Fruit fly (Drosophila melanogaster) whole organism, prepupa: ENCODE results near the gene phu.

Experiments used
- Blimp-1 ChIP-seq: fragments of 200-800 bp; sonication (Bioruptor generic); optimal IDR thresholded peaks from 3 replicates; lab custom pipeline; 2017; ENCODE audit warnings: missing biosample characterization, missing genetic modification characterization, mild to moderate bottlenecking, moderate library complexity, missing genetic modification reagents
- CG10631 ChIP-seq: fragments of 200-800 bp; sonication (Bioruptor generic); optimal IDR thresholded peaks from 2 replicates; lab custom pipeline; 2016; ENCODE audit warnings: missing biosample characterization, missing genetic modification characterization
- CG11762 ChIP-seq: fragments of 200-800 bp; sonication (Bioruptor generic); optimal IDR thresholded peaks from 3 replicates; lab custom pipeline; 2016; ENCODE audit warnings: missing biosample characterization, missing genetic modification characterization; ENCODE audit not compliant: insufficient read depth
- CG11902 ChIP-seq: fragments of 200-800 bp; sonication (Bioruptor generic); optimal IDR thresholded peaks from 3 replicates; lab custom pipeline; 2016; ENCODE audit warnings: missing biosample characterization, missing genetic modification characterization
- CG15336 ChIP-seq: fragments of 200-800 bp; sonication (Bioruptor generic); IDR thresholded peaks from 2 replicates; pipeline ENCODE4 v1.3.6; 2022; ENCODE audit warnings: missing biosample characterization, missing genetic modification characterization
- CG31627 ChIP-seq: fragments of 200-800 bp; sonication (Bioruptor generic); optimal IDR thresholded peaks from 3 replicates; lab custom pipeline; 2016; ENCODE audit warnings: missing biosample characterization, missing genetic modification characterization
- CG32006 ChIP-seq: fragments of 200-800 bp; sonication (Bioruptor generic); optimal IDR thresholded peaks from 3 replicates; lab custom pipeline; 2017; ENCODE audit warnings: missing biosample characterization, mild to moderate bottlenecking, missing genetic modification characterization
- CG6163 ChIP-seq: fragments of 200-800 bp; sonication (Bioruptor generic); IDR thresholded peaks from 3 replicates; pipeline ENCODE4 v1.3.6; 2022; ENCODE audit warnings: missing biosample characterization, missing genetic modification characterization
- CG6792 ChIP-seq: fragments of 200-800 bp; sonication (Bioruptor generic); optimal IDR thresholded peaks from 3 replicates; lab custom pipeline; 2016; ENCODE audit warnings: missing biosample characterization, missing genetic modification characterization
- CG6808 ChIP-seq: fragments of 200-800 bp; sonication (Bioruptor generic); optimal IDR thresholded peaks from 3 replicates; lab custom pipeline; 2017; ENCODE audit warnings: missing biosample characterization, missing genetic modification characterization, mild to moderate bottlenecking, moderate library complexity, missing genetic modification reagents
- CG8119 ChIP-seq: fragments of 200-800 bp; sonication (Bioruptor generic); IDR thresholded peaks from 3 replicates; pipeline ENCODE4 v1.3.6; 2022; ENCODE audit warnings: missing biosample characterization, missing genetic modification characterization
- CG9139 ChIP-seq: fragments of 200-800 bp; sonication (Bioruptor generic); optimal IDR thresholded peaks from 3 replicates; lab custom pipeline; 2017; ENCODE audit warnings: missing biosample characterization, mild to moderate bottlenecking, missing genetic modification characterization
- Eip75B ChIP-seq: fragments of 200-800 bp; sonication (Bioruptor generic); optimal IDR thresholded peaks from 3 replicates; lab custom pipeline; 2016; ENCODE audit warnings: missing biosample characterization, missing genetic modification characterization
- Eip78C ChIP-seq: fragments of 200-800 bp; sonication (Bioruptor generic); peaks from one replicate; lab custom pipeline; 2016; ENCODE audit warnings: missing biosample characterization, missing genetic modification characterization
- Eip93F ChIP-seq: fragments of 200-800 bp; sonication (Bioruptor generic); optimal IDR thresholded peaks from 2 replicates; lab custom pipeline; 2016; ENCODE audit warnings: missing biosample characterization, mild to moderate bottlenecking, missing genetic modification characterization
- Ets96B ChIP-seq: fragments of 200-800 bp; optimal IDR thresholded peaks from 2 replicates; lab custom pipeline; 2019; ENCODE audit warnings: missing biosample characterization, mild to moderate bottlenecking, missing genetic modification characterization, moderate library complexity
- Gug ChIP-seq: fragments of 200-800 bp; sonication (Bioruptor generic); IDR thresholded peaks from 2 replicates; pipeline ENCODE4 v1.3.6; 2022; ENCODE audit warnings: missing biosample characterization, missing genetic modification characterization
- Hr39 ChIP-seq: fragments of 200-800 bp; sonication (Bioruptor generic); optimal IDR thresholded peaks from 2 replicates; lab custom pipeline; 2016; ENCODE audit warnings: missing biosample characterization, missing genetic modification characterization
- Smox ChIP-seq: fragments of 200-800 bp; sonication (Bioruptor generic); optimal IDR thresholded peaks from 3 replicates; lab custom pipeline; 2016; ENCODE audit warnings: missing biosample characterization, missing genetic modification characterization
- Sox102F ChIP-seq: fragments of 200-800 bp; sonication (Bioruptor generic); optimal IDR thresholded peaks from 2 replicates; lab custom pipeline; 2016; ENCODE audit warnings: missing biosample characterization, mild to moderate bottlenecking, missing genetic modification characterization
- Sox14 ChIP-seq: fragments of 200-800 bp; sonication (Bioruptor generic); optimal IDR thresholded peaks from 3 replicates; lab custom pipeline; 2016; ENCODE audit warnings: missing biosample characterization, missing genetic modification characterization
- Sox15 ChIP-seq: fragments of 200-800 bp; sonication (Bioruptor generic); optimal IDR thresholded peaks from 3 replicates; lab custom pipeline; 2016; ENCODE audit warnings: missing biosample characterization, missing genetic modification characterization
- achi ChIP-seq: fragments of 200-800 bp; sonication (Bioruptor generic); optimal IDR thresholded peaks from 3 replicates; lab custom pipeline; 2016; ENCODE audit warnings: missing biosample characterization, missing genetic modification characterization
- acj6 ChIP-seq: fragments of 200-800 bp; sonication (Bioruptor generic); optimal IDR thresholded peaks from 3 replicates; lab custom pipeline; 2016; ENCODE audit warnings: missing biosample characterization, missing genetic modification characterization
- dac ChIP-seq: fragments of 200-800 bp; sonication (Bioruptor generic); optimal IDR thresholded peaks from 2 replicates; lab custom pipeline; 2017; ENCODE audit warnings: missing biosample characterization, mild to moderate bottlenecking, missing genetic modification characterization
- dsx ChIP-seq: fragments of 200-800 bp; optimal IDR thresholded peaks from 3 replicates; lab custom pipeline; 2019; ENCODE audit warnings: missing biosample characterization, mild to moderate bottlenecking, missing genetic modification characterization, moderate library complexity; ENCODE audit not compliant: poor library complexity, severe bottlenecking
- fd59A ChIP-seq: fragments of 200-800 bp; sonication (Bioruptor generic); optimal IDR thresholded peaks from 2 replicates; lab custom pipeline; 2017; ENCODE audit warnings: missing biosample characterization, mild to moderate bottlenecking, missing genetic modification characterization, missing genetic modification reagents
- fd85E ChIP-seq: fragments of 200-800 bp; sonication (Bioruptor generic); optimal IDR thresholded peaks from 3 replicates; lab custom pipeline; 2016; ENCODE audit warnings: missing biosample characterization, missing genetic modification characterization
- lz ChIP-seq: fragments of 200-800 bp; sonication (Bioruptor generic); optimal IDR thresholded peaks from 3 replicates; lab custom pipeline; 2016; ENCODE audit warnings: missing biosample characterization, missing genetic modification characterization
- net ChIP-seq: fragments of 200-800 bp; sonication (Bioruptor generic); optimal IDR thresholded peaks from 3 replicates; lab custom pipeline; 2016; ENCODE audit warnings: missing biosample characterization, missing genetic modification characterization
- salr ChIP-seq, 2 experiments: fragments of 200-800 bp; sonication (Bioruptor generic); optimal IDR thresholded peaks; 3 replicates each; lab custom pipeline; 2016 to 2018; ENCODE audit warnings: missing biosample characterization in 2 of 2, missing genetic modification characterization in 2 of 2, mild to moderate bottlenecking in 1 of 2
- spab ChIP-seq: fragments of 200-800 bp; sonication (Bioruptor generic); optimal IDR thresholded peaks from 2 replicates; lab custom pipeline; 2017; ENCODE audit warnings: missing biosample characterization, mild to moderate bottlenecking, missing genetic modification characterization, missing genetic modification reagents
- ss ChIP-seq, 2 experiments: fragments of 200-800 bp; sonication (Bioruptor generic); optimal IDR thresholded peaks; 2 replicates in 1 of 2; 3 replicates in 1 of 2; lab custom pipeline; 2017 to 2018; ENCODE audit warnings: mild to moderate bottlenecking in 2 of 2, missing biosample characterization in 2 of 2, missing genetic modification characterization in 2 of 2, moderate library complexity in 1 of 2
- svp ChIP-seq: fragments of 200-800 bp; sonication (Bioruptor generic); peaks from one replicate; lab custom pipeline; 2016; ENCODE audit warnings: missing biosample characterization, missing genetic modification characterization
- vri ChIP-seq: fragments of 200-800 bp; sonication (Bioruptor generic); optimal IDR thresholded peaks from 3 replicates; lab custom pipeline; 2016; ENCODE audit warnings: missing biosample characterization, mild to moderate bottlenecking, missing genetic modification characterization

The phu gene

dm6 chr3R:9494627-9495009 lies at the start of gene phu:
Gene phu, plus strand, starts transcription at chr3R:9494801.
- TF ChIP-seq Sox102F (GFP tag; lab: Kevin White, UChicago) (no peak), vri (GFP tag; lab: Kevin White, UChicago) (peak; percentile 8), dac (no peak), svp (GFP tag; lab: Kevin White, UChicago) (peak; percentile 70), CG6163 (no peak), Eip78C (GFP tag; lab: Kevin White, UChicago) (no peak)
- TF ChIP-seq, all 60 proteins: peak for 2

DNA sequence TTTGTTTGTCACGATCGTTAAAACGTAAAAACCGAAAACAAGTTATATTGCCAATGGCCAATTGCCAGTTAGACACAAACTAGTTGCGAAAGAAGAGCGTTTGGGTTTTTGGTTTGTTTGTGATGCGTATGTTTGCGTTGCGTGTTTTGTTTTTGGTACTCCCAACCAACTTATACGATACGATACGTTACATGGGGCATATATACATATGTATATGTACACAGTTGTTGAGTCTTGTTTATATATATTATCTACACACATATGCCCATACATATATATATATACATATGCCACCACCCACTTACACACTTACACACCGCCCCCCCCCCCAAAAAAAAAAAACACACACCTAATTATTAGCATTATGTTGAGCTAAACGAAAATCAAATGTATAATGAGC lies 46.3 kb upstream of the phu start:
- no peak for TF ChIP-seq acj6 (GFP tag; lab: Kevin White, UChicago)
- TF ChIP-seq Blimp-1 = no peak
- no peak for TF ChIP-seq Eip93F
- no peak for TF ChIP-seq ss (GFP tag; optimal IDR thresholded peaks at IDR 0.05; lab: Kevin White, UChicago)
- no peak for TF ChIP-seq Ets96B (tag; lab: Kevin White, UChicago)
- TF ChIP-seq CG15336 (GFP tag; lab: Robert Waterston, UW) = no peak
- TF ChIP-seq CG8119 (GFP tag; lab: Robert Waterston, UW) = no peak
- no peak for TF ChIP-seq CG9139 (GFP tag; lab: Kevin White, UChicago)
- no peak for TF ChIP-seq CG31627 (GFP tag; lab: Kevin White, UChicago)
- no peak for TF ChIP-seq CG6792
- no peak for TF ChIP-seq Sox14 (GFP tag; lab: Kevin White, UChicago)

- no peak for TF ChIP-seq CG6792
- TF ChIP-seq Smox = no peak
- TF ChIP-seq CG6808 (GFP tag; lab: Kevin White, UChicago) = no peak
- no peak for TF ChIP-seq dsx
- no peak for TF ChIP-seq Sox102F (GFP tag; lab: Kevin White, UChicago)
- TF ChIP-seq CG9139 (GFP tag; lab: Kevin White, UChicago) = no peak
- TF ChIP-seq spab = no peak
- TF ChIP-seq CG32006 = no peak
- TF ChIP-seq Hr39 (GFP tag; lab: Kevin White, UChicago) = no peak
- no peak for TF ChIP-seq salr (GFP tag; optimal IDR thresholded peaks at IDR 0.05; lab: Kevin White, UChicago)
- TF ChIP-seq Gug (GFP tag; lab: Robert Waterston, UW) = no peak
- TF ChIP-seq lz (GFP tag; lab: Kevin White, UChicago) = no peak
- TF ChIP-seq Eip75B (GFP tag; lab: Kevin White, UChicago) = no peak
- no peak for TF ChIP-seq fd59A (GFP tag; lab: Kevin White, UChicago)
These were observed 43.9 kb upstream of the phu start for dm6 chr3R:9450672-9451071.

DNA sequence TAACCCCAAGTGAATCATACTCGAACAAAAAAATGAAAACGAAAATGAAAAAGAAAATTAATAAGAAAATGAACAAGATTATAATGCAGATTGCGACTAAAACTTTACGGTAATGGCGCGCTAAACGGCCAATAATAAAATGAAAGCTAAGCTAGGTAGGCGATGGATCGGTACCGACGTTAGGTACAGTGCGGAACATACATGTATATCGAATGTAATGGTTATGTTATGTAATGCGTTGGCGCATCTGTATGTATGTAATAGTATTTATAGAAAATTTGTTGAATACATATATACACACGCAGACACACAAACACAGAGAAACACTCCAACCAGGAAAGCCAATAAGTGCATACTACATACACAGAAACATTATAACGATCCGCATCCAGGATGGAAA lies 39.6 kb upstream of the phu start:
- TF ChIP-seq Eip75B (GFP tag; lab: Kevin White, UChicago) (no peak), spab (no peak), Sox15 (no peak), achi (GFP tag; lab: Kevin White, UChicago) (no peak), CG10631 (GFP tag; lab: Kevin White, UChicago) (no peak), acj6 (GFP tag; lab: Kevin White, UChicago) (no peak), Sox14 (GFP tag; lab: Kevin White, UChicago) (no peak), CG11762 (GFP tag; lab: Kevin White, UChicago) (no peak), Ets96B (tag; lab: Kevin White, UChicago) (no peak), CG6163 (no peak), fd85E (no peak), CG11902 (GFP tag; lab: Kevin White, UChicago) (no peak), net (GFP tag; lab: Kevin White, UChicago) (no peak), CG6792 (no peak), fd59A (GFP tag; lab: Kevin White, UChicago) (no peak)
- TF ChIP-seq, all 60 proteins: peak for 0
